Worm (Caenorhabditis elegans) whole organism, young adult: ENCODE measurements around the gene K06A1.2.

ENCODE experiments used
- F10E7.11 ChIP-seq: sonication (generic microtip); optimal IDR thresholded peaks from 2 replicates; lab custom pipeline; 2017; ENCODE audit warnings: mild to moderate bottlenecking, missing genetic modification characterization, moderate library complexity, missing compliant biosample characterization
- Y56A3A.18 ChIP-seq: fragments of 200-800 bp; sonication (Bioruptor generic); IDR thresholded peaks from 2 replicates; pipeline ENCODE4 v1.3.6; 2022; ENCODE audit warnings: missing genetic modification reagents, missing genetic modification characterization, missing compliant biosample characterization
- Y67H2A.10 ChIP-seq: fragments of 200-800 bp; sonication (Bioruptor generic); conservative IDR thresholded peaks from 2 replicates; pipeline ENCODE4 v1.3.6; 2022; ENCODE audit warnings: missing genetic modification reagents, missing genetic modification characterization, missing compliant biosample characterization
- chd-7 ChIP-seq: sonication (generic microtip); optimal IDR thresholded peaks from 2 replicates; lab custom pipeline; 2016; ENCODE audit warnings: mild to moderate bottlenecking, missing genetic modification characterization, moderate library complexity, missing compliant biosample characterization
- nhr-90 ChIP-seq: sonication (generic microtip); optimal IDR thresholded peaks from 2 replicates; lab custom pipeline; 2016; ENCODE audit warnings: missing genotype, mild to moderate bottlenecking, missing genetic modification characterization, missing compliant biosample characterization
- snpc-4 ChIP-seq, 5 experiments: fragments of 150-350 bp in 1 of 5; sonication (generic microtip) in 4 of 5; optimal IDR thresholded peaks; 2 replicates each; lab custom pipeline; 2014 to 2018; ENCODE audit warnings: missing genetic modification characterization in 5 of 5, missing biosample characterization in 3 of 5, antibody characterized with exemption in 2 of 5, mild to moderate bottlenecking in 2 of 5, missing compliant biosample characterization in 2 of 5, missing genotype in 2 of 5, moderate library complexity in 2 of 5, missing genetic modification reagents in 1 of 5
- ztf-18 ChIP-seq: sonication (generic microtip); optimal IDR thresholded peaks from 2 replicates; lab custom pipeline; 2016; ENCODE audit warnings: missing genotype, mild to moderate bottlenecking, missing genetic modification characterization, missing compliant biosample characterization

DNA sequence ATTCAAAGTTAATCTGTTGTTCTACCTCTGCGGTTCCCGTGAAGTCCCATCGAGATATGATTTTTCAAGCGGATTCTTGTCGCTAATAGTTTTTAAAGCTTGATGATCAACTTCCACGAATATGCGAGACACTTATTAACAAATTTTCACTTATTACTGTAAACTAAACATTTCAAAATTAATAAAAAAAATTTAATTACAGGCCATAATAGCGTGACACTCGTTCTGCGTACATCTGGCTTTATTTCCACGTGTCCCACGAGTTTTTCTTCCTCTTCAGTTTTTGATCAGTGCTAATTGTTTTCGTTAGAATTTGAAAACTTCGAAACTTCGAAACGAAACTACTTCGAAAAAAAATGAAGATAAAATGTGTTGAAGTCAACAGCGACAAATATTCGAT, 42.2 kb upstream of the K06A1.2 start, which contains the start of gene btb-2:
- no peak for TF ChIP-seq ztf-18 (tag; lab: Kevin White, UChicago)
- TF ChIP-seq chd-7 = no peak
- TF ChIP-seq Y56A3A.18 = no peak
- no peak for TF ChIP-seq Y67H2A.10 (GFP tag; lab: Robert Waterston, UW)
- TF ChIP-seq snpc-4 (GFP tag; optimal IDR thresholded peaks at IDR 0.05; lab: Kevin White, UChicago) = no peak
- no peak for TF ChIP-seq snpc-4 (tag; optimal IDR thresholded peaks at IDR 0.05; lab: Kevin White, UChicago)
- no peak for TF ChIP-seq nhr-90 (tag; lab: Kevin White, UChicago)
- TF ChIP-seq F10E7.11 = no peak
